Worm (Caenorhabditis elegans): ENCODE data around the gene F38A5.8.

Gene F38A5.8

DNA sequence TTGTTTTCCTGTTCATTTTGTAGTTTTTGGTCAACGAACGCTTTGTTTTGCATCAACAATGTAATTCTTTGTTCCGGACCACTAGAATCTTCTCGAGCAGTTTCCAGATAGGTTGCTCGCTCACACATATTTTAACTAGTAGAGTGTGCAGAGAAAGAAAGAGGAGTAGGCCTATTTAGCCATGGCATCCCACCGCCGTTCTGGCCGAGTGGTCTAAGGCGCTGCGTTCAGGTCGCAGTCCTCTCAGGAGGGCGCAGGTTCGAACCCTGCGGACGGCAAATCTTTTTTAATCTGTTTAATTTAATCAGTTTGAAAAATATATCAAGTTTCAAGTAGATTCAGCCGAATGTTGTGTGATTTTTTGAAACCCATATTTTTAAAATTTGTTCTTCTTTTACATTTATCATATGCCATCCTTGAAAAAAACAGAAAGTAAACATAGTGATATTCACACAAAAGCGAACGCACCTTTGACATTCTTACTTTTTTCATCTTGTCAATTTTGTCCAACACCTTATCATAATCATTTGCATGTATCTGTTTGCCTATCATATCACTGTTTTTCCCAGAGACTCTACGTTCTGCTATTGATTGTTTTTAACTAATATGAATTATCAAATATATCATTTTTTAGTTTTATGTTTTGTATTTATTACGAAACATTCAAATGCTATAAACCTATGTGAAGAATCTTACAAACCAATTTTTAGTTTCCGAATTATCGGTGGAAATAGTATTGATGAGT is 42.8 kb upstream of the F38A5.8 start, which contains the start of gene try-3 (continued):
- TF ChIP-seq mdl-1 (tag; optimal IDR thresholded peaks at IDR 0.05) = peak in 1 of 2 experiments; percentile 60
- TF ChIP-seq unc-62 (GFP tag; optimal IDR thresholded peaks at IDR 0.05) = no peak
- TF ChIP-seq nhr-21 (tag; optimal IDR thresholded peaks at IDR 0.05) = peak; percentile 15
- TF ChIP-seq aly-2 (tag; optimal IDR thresholded peaks at IDR 0.05) = no peak
- TF ChIP-seq nhr-129 (tag; optimal IDR thresholded peaks at IDR 0.05) = peak; percentile 73
- no peak for TF ChIP-seq ceh-16 (tag; optimal IDR thresholded peaks at IDR 0.05)
- peak; percentile 34 for TF ChIP-seq ztf-4 (tag; optimal IDR thresholded peaks at IDR 0.05)
- TF ChIP-seq ZK546.5 (tag; optimal IDR thresholded peaks at IDR 0.05) = no peak
- no peak for TF ChIP-seq ama-1 (optimal IDR thresholded peaks at IDR 0.05)
- TF ChIP-seq peb-1 (tag; optimal IDR thresholded peaks at IDR 0.05) = no peak
- TF ChIP-seq F13H6.1 (tag; optimal IDR thresholded peaks at IDR 0.05) = peak; percentile 61
- TF ChIP-seq skn-1 (tag; optimal IDR thresholded peaks at IDR 0.05) = no peak
- no peak for TF ChIP-seq alr-1 (tag; optimal IDR thresholded peaks at IDR 0.05)
- TF ChIP-seq unc-55 (GFP tag; optimal IDR thresholded peaks at IDR 0.05) = peak; percentile 69
- peak; percentile 33 for TF ChIP-seq fos-1 (tag; optimal IDR thresholded peaks at IDR 0.05)
- TF ChIP-seq snpc-4 (tag; optimal IDR thresholded peaks at IDR 0.05) = no peak
- TF ChIP-seq blmp-1 (tag; optimal IDR thresholded peaks at IDR 0.05; ENCODE audit: insufficient read depth) = peak; percentile 12
- peak; percentile 77 for TF ChIP-seq C34F6.9 (tag; optimal IDR thresholded peaks at IDR 0.05)
- TF ChIP-seq lin-39 (tag; optimal IDR thresholded peaks at IDR 0.05) = no peak
- TF ChIP-seq ztf-11 (tag; optimal IDR thresholded peaks at IDR 0.05) = no peak
- peak; percentile 70 for TF ChIP-seq sma-9 (GFP tag; optimal IDR thresholded peaks at IDR 0.05)
- TF ChIP-seq sma-9 (tag; optimal IDR thresholded peaks at IDR 0.05) = no peak
- no peak for TF ChIP-seq nhr-23 (tag; optimal IDR thresholded peaks at IDR 0.05)
- TF ChIP-seq sem-4 (tag; optimal IDR thresholded peaks at IDR 0.05) = no peak
- no peak for TF ChIP-seq ceh-82 (tag; optimal IDR thresholded peaks at IDR 0.05)
- no peak for TF ChIP-seq elt-1 (tag; optimal IDR thresholded peaks at IDR 0.05)
- TF ChIP-seq mab-5 (tag; optimal IDR thresholded peaks at IDR 0.05) = no peak

DNA sequence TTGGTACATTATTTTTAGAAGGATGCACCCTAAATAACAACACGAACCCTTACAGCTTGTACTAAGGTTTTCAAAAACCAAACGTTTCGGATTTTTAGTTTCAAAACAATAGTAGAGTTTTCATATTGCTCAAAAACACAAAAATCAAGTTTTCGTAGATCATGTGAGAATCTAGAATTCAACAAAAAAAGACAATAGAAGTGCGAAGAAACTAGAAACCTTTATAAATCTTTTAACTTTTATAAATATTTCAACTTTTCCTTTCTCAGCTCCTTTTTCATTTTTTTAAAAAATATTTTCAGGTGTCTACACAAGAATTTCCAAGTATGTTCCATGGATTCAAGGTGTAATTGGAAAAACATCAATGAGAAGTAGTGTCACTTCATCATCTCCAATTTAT is 39.1 kb upstream of the F38A5.8 start, which contains the start of gene best-9:
best-9 (plus strand) TSS at position 301 of the 400 bp plus-strand sequence.
- TF ChIP-seq nhr-6 (tag; optimal IDR thresholded peaks at IDR 0.05) (no peak), lin-11 (tag; optimal IDR thresholded peaks at IDR 0.05) (no peak), blmp-1 (tag; optimal IDR thresholded peaks at IDR 0.05; ENCODE audit: insufficient read depth) (no peak), nhr-23 (tag; optimal IDR thresholded peaks at IDR 0.05) (no peak), sma-3 (GFP tag; optimal IDR thresholded peaks at IDR 0.05) (no peak), elt-1 (tag; optimal IDR thresholded peaks at IDR 0.05) (no peak), R02D3.7 (tag; optimal IDR thresholded peaks at IDR 0.05) (no peak), ztf-1 (GFP tag; conservative IDR thresholded peaks at IDR 0.05) (no peak)

DNA sequence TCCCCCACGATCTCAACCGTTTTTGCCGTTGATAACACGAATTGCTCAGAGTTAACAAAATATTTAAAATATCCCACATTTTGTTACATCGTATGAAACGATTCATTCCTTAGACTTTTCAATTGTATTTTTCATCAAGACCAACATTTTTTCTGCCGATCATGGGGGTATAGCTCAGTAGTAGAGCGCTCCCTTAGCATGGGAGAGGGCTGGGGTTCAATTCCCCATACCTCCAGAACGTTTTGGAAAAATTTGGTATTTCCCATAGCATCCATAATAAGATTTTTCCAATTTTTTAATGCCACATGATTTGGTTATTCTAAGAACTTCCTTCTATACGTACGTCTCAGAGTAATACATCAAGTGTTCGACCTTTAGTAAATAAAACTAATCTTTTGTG is 37.5 kb upstream of the F38A5.8 start:
- TF ChIP-seq aly-2 (tag; optimal IDR thresholded peaks at IDR 0.05) = no peak
- TF ChIP-seq nhr-11 (tag; optimal IDR thresholded peaks at IDR 0.05) = no peak
- TF ChIP-seq nhr-129 (tag; optimal IDR thresholded peaks at IDR 0.05) = no peak
- TF ChIP-seq gmeb-1 (tag; optimal IDR thresholded peaks at IDR 0.05) = no peak
- no peak for TF ChIP-seq fos-1 (tag; optimal IDR thresholded peaks at IDR 0.05)
- no peak for TF ChIP-seq nhr-77 (tag; optimal IDR thresholded peaks at IDR 0.05)
- no peak for TF ChIP-seq mab-5 (tag; optimal IDR thresholded peaks at IDR 0.05)
- no peak for TF ChIP-seq unc-62 (GFP tag; optimal IDR thresholded peaks at IDR 0.05)

DNA sequence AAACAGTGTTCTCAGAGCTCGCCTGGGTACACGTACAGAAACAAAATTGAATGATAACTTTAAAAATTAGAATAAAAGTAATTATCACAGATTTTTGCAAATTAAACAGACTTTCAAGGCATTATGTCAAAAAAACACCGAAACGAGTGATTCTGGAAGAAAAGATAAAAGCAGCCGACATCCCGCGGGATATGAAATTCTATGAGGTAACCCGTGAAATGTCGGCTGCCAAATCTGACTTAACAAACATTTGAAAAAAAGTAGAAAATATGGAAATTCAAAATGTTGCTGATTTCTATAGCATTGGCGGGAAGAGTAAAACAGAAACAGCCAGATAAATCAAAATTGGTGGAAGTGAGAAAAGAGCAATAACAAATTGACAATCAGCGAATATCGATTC is 33.9 kb upstream of the F38A5.8 start:
- TF ChIP-seq R02D3.7 (tag; optimal IDR thresholded peaks at IDR 0.05) (no peak), elt-3 (tag; optimal IDR thresholded peaks at IDR 0.05) (no peak), lsy-2 (tag; optimal IDR thresholded peaks at IDR 0.05) (no peak), lin-11 (tag; optimal IDR thresholded peaks at IDR 0.05) (no peak), nhr-77 (tag; optimal IDR thresholded peaks at IDR 0.05) (no peak), unc-62 (GFP tag; optimal IDR thresholded peaks at IDR 0.05) (no peak), Y55F3AM.14 (GFP tag; optimal IDR thresholded peaks at IDR 0.05) (no peak)
